Fruit fly (Drosophila melanogaster) whole organism, embryonic: ENCODE results near the gene CG15435.
A peak's percentile ranks its signal among the peaks of the same experiment; 100 is the strongest.

ENCODE experiments used
- Awh ChIP-seq: fragments of 200-800 bp; sonication (Bioruptor generic); IDR thresholded peaks from 2 replicates; pipeline ENCODE4, ENCODE4 v1.3.6; 2022; ENCODE audit warnings: missing biosample characterization, missing genetic modification characterization
- CG10543 ChIP-seq: fragments of 200-800 bp; sonication (Bioruptor generic); optimal IDR thresholded peaks from 3 replicates; lab custom pipeline; 2017; ENCODE audit warnings: missing biosample characterization, mild to moderate bottlenecking, missing genetic modification characterization, moderate library complexity
- CG11560 ChIP-seq: fragments of 200-800 bp; sonication (Bioruptor generic); IDR thresholded peaks from 3 replicates; pipeline ENCODE4 v1.3.6; 2022; ENCODE audit warnings: missing biosample characterization, missing genetic modification characterization
- CG11696 ChIP-seq: fragments of 200-800 bp; sonication (Bioruptor generic); IDR thresholded peaks from 2 replicates; pipeline ENCODE4 v1.3.6; 2022; ENCODE audit warnings: missing biosample characterization, missing genetic modification characterization
- CG13424 ChIP-seq: fragments of 200-800 bp; sonication (Bioruptor generic); optimal IDR thresholded peaks from 2 replicates; lab custom pipeline; 2019; ENCODE audit warnings: missing biosample characterization, mild to moderate bottlenecking, missing genetic modification characterization, moderate library complexity
- CG14441 ChIP-seq: fragments of 200-800 bp; sonication (Bioruptor generic); IDR thresholded peaks from 2 replicates; pipeline ENCODE4 v1.3.6; 2022; ENCODE audit warnings: missing biosample characterization, missing genetic modification characterization
- CG17186 ChIP-seq: fragments of 200-800 bp; sonication (Bioruptor generic); optimal IDR thresholded peaks from 3 replicates; lab custom pipeline; 2017; ENCODE audit warnings: missing biosample characterization, missing genetic modification reagents, missing genetic modification characterization
- CG17361 ChIP-seq: fragments of 200-800 bp; sonication (Bioruptor generic); IDR thresholded peaks from 3 replicates; pipeline ENCODE4 v1.3.6; 2022; ENCODE audit warnings: missing biosample characterization, missing genetic modification characterization
- CG1832 ChIP-seq: fragments of 200-800 bp; sonication (Bioruptor generic); optimal IDR thresholded peaks from 2 replicates; lab custom pipeline; 2017; ENCODE audit warnings: missing biosample characterization, mild to moderate bottlenecking, missing genetic modification characterization, inconsistent platforms
- CG2116 ChIP-seq: fragments of 200-800 bp; sonication (Bioruptor generic); optimal IDR thresholded peaks from 3 replicates; lab custom pipeline; 2018; ENCODE audit warnings: missing biosample characterization, mild to moderate bottlenecking, missing genetic modification characterization
- CG2202 ChIP-seq: fragments of 200-800 bp; sonication (Bioruptor generic); optimal IDR thresholded peaks from 2 replicates; lab custom pipeline; 2018; ENCODE audit warnings: missing biosample characterization, mild to moderate bottlenecking, missing genetic modification characterization
- CG3281 ChIP-seq: fragments of 200-800 bp; sonication (Bioruptor generic); optimal IDR thresholded peaks from 3 replicates; lab custom pipeline; 2017; ENCODE audit warnings: missing biosample characterization, mild to moderate bottlenecking, missing genetic modification characterization
- CG33213 ChIP-seq: fragments of 200-800 bp; sonication (Bioruptor generic); optimal IDR thresholded peaks from 3 replicates; lab custom pipeline; 2016; ENCODE audit warnings: missing biosample characterization, missing genetic modification characterization
- CG33557 ChIP-seq: fragments of 200-800 bp; sonication (Bioruptor generic); optimal IDR thresholded peaks from 2 replicates; lab custom pipeline; 2019; ENCODE audit warnings: missing biosample characterization, mild to moderate bottlenecking, missing genetic modification characterization, moderate library complexity
- CG3407 ChIP-seq: fragments of 200-800 bp; sonication (Bioruptor generic); optimal IDR thresholded peaks from 2 replicates; lab custom pipeline; 2018; ENCODE audit warnings: missing biosample characterization, mild to moderate bottlenecking, missing genetic modification characterization
- CG4730 ChIP-seq: fragments of 200-800 bp; sonication (Bioruptor generic); IDR thresholded peaks from 2 replicates; pipeline ENCODE4 v1.3.6; 2022; ENCODE audit warnings: missing biosample characterization, missing genetic modification characterization
- CG4854 ChIP-seq: fragments of 200-800 bp; sonication (Bioruptor generic); optimal IDR thresholded peaks from 2 replicates; lab custom pipeline; 2016; ENCODE audit warnings: missing biosample characterization, missing genetic modification characterization, inconsistent platforms
- CG6854 ChIP-seq: fragments of 200-800 bp; sonication (Bioruptor generic); optimal IDR thresholded peaks from 3 replicates; lab custom pipeline; 2017; ENCODE audit warnings: missing biosample characterization, mild to moderate bottlenecking, missing genetic modification characterization
- CG7357 ChIP-seq: fragments of 200-800 bp; sonication (Bioruptor generic); IDR thresholded peaks from 3 replicates; pipeline ENCODE4 v1.3.6; 2022; ENCODE audit warnings: missing biosample characterization, missing genetic modification characterization
- CG7556 ChIP-seq: fragments of 200-800 bp; sonication (Bioruptor generic); optimal IDR thresholded peaks from 2 replicates; lab custom pipeline; 2017; ENCODE audit warnings: missing biosample characterization, mild to moderate bottlenecking, missing genetic modification characterization
- CG9817 ChIP-seq: fragments of 200-800 bp; sonication (Bioruptor generic); optimal IDR thresholded peaks from 2 replicates; lab custom pipeline; 2018; ENCODE audit warnings: missing biosample characterization, mild to moderate bottlenecking, missing genetic modification characterization, moderate library complexity
- CkIIα-i1 ChIP-seq: fragments of 200-800 bp; sonication (Bioruptor generic); IDR thresholded peaks from 2 replicates; pipeline ENCODE4 v1.3.6; 2022; ENCODE audit warnings: missing biosample characterization, missing genetic modification characterization
- Dek ChIP-seq: fragments of 200-800 bp; sonication (Bioruptor generic); optimal IDR thresholded peaks from 3 replicates; lab custom pipeline; 2019; ENCODE audit warnings: missing biosample characterization, mild to moderate bottlenecking, missing genetic modification characterization, moderate library complexity
- Fer1 ChIP-seq: fragments of 200-800 bp; sonication (Bioruptor generic); optimal IDR thresholded peaks from 2 replicates; lab custom pipeline; 2017; ENCODE audit warnings: missing biosample characterization, mild to moderate bottlenecking, missing genetic modification characterization
- Fer2 ChIP-seq: fragments of 200-800 bp; sonication (Bioruptor generic); optimal IDR thresholded peaks from 2 replicates; lab custom pipeline; 2018; ENCODE audit warnings: missing biosample characterization, mild to moderate bottlenecking, missing genetic modification characterization, moderate library complexity
- Fer3 ChIP-seq: fragments of 200-800 bp; sonication (Bioruptor generic); optimal IDR thresholded peaks from 2 replicates; lab custom pipeline; 2018; ENCODE audit warnings: missing biosample characterization, mild to moderate bottlenecking, missing genetic modification characterization, moderate library complexity
- Hr51 ChIP-seq, 2 experiments: fragments of 200-800 bp; sonication (Bioruptor generic); optimal IDR thresholded peaks; 2 replicates in 1 of 2; 3 replicates in 1 of 2; lab custom pipeline; 2016 to 2018; ENCODE audit warnings: missing biosample characterization in 2 of 2, missing genetic modification characterization in 2 of 2, mild to moderate bottlenecking in 1 of 2, moderate library complexity in 1 of 2
- Kr ChIP-seq: fragments of 200-800 bp; sonication (Bioruptor generic); optimal IDR thresholded peaks from 2 replicates; lab custom pipeline; 2017; ENCODE audit warnings: missing biosample characterization, mild to moderate bottlenecking, missing genetic modification characterization
- NK7.1 ChIP-seq: fragments of 200-800 bp; sonication (Bioruptor generic); optimal IDR thresholded peaks from 3 replicates; lab custom pipeline; 2016; ENCODE audit warnings: missing biosample characterization, missing genetic modification characterization
- Ptx1 ChIP-seq: fragments of 200-800 bp; sonication (Bioruptor generic); IDR thresholded peaks from 2 replicates; pipeline ENCODE4 v1.3.6; 2022; ENCODE audit warnings: missing biosample characterization, missing genetic modification characterization
- Tbp ChIP-seq: fragments of >200 bp; optimal IDR thresholded peaks from 2 replicates; lab custom pipeline; 2018; ENCODE audit warnings: missing biosample characterization, missing genetic modification characterization
- Xrp1 ChIP-seq: fragments of 200-800 bp; sonication (Bioruptor generic); IDR thresholded peaks from 2 replicates; pipeline ENCODE4 v1.3.6; 2022; ENCODE audit warnings: missing biosample characterization, missing genetic modification characterization
- bab2 ChIP-seq: fragments of 200-800 bp; sonication (Bioruptor generic); optimal IDR thresholded peaks from 2 replicates; lab custom pipeline; 2016; ENCODE audit warnings: missing biosample characterization, missing genetic modification characterization
- cas ChIP-seq: fragments of 200-800 bp; sonication (Bioruptor generic); IDR thresholded peaks from 2 replicates; pipeline ENCODE4 v1.3.6; 2022; ENCODE audit warnings: missing biosample characterization, missing genetic modification characterization
- crol ChIP-seq: fragments of 200-800 bp; sonication (Bioruptor generic); IDR thresholded peaks from 2 replicates; pipeline ENCODE4 v1.3.6; 2022; ENCODE audit warnings: missing biosample characterization, missing genetic modification characterization
- eyg ChIP-seq: fragments of 200-800 bp; sonication (Bioruptor generic); optimal IDR thresholded peaks from 3 replicates; lab custom pipeline; 2016; ENCODE audit warnings: missing biosample characterization, missing genetic modification characterization
- fd102C ChIP-seq: fragments of 200-800 bp; sonication (Bioruptor generic); optimal IDR thresholded peaks from 2 replicates; lab custom pipeline; 2018; ENCODE audit warnings: missing biosample characterization, mild to moderate bottlenecking, missing genetic modification characterization, moderate library complexity
- fru ChIP-seq: fragments of >200 bp; optimal IDR thresholded peaks from 2 replicates; lab custom pipeline; 2017
- ftz-f1 ChIP-seq: fragments of 200-800 bp; sonication (Bioruptor generic); optimal IDR thresholded peaks from 2 replicates; lab custom pipeline; 2016; ENCODE audit warnings: missing biosample characterization, missing genetic modification characterization
- gcm ChIP-seq: fragments of 200-800 bp; sonication (Bioruptor generic); optimal IDR thresholded peaks from 2 replicates; lab custom pipeline; 2019; ENCODE audit warnings: missing biosample characterization, mild to moderate bottlenecking, missing genetic modification characterization, moderate library complexity
- gsb-n ChIP-seq: fragments of 200-800 bp; sonication (Bioruptor generic); optimal IDR thresholded peaks from 3 replicates; lab custom pipeline; 2018; ENCODE audit warnings: missing biosample characterization, mild to moderate bottlenecking, missing genetic modification characterization
- h ChIP-seq: fragments of >200 bp; optimal IDR thresholded peaks from 2 replicates; lab custom pipeline; 2017
- inv ChIP-seq: fragments of 200-800 bp; sonication (Bioruptor generic); IDR thresholded peaks from 2 replicates; pipeline ENCODE4 v1.3.6; 2022; ENCODE audit warnings: missing biosample characterization, missing genetic modification characterization; ENCODE audit not compliant: partially characterized antibody
- lola ChIP-seq, 3 experiments: fragments of >200 bp in 2 of 3; fragments of 200-800 bp in 1 of 3; sonication (Bioruptor generic) in 1 of 3; optimal IDR thresholded peaks; 2 replicates each; lab custom pipeline; 2017 to 2019; ENCODE audit warnings: missing biosample characterization in 3 of 3, missing genetic modification characterization in 3 of 3, mild to moderate bottlenecking in 1 of 3, moderate library complexity in 1 of 3
- pfk ChIP-seq: fragments of 200-800 bp; sonication (Bioruptor generic); optimal IDR thresholded peaks from 2 replicates; lab custom pipeline; 2018; ENCODE audit warnings: missing biosample characterization, mild to moderate bottlenecking, missing genetic modification characterization, moderate library complexity
- rib ChIP-seq: fragments of 200-800 bp; sonication (Bioruptor generic); IDR thresholded peaks from 2 replicates; pipeline ENCODE4 v1.3.6; 2022; ENCODE audit warnings: missing biosample characterization, missing genetic modification characterization
- scrt ChIP-seq: fragments of 200-800 bp; sonication (Bioruptor generic); optimal IDR thresholded peaks from 2 replicates; lab custom pipeline; 2018; ENCODE audit warnings: missing biosample characterization, mild to moderate bottlenecking, missing genetic modification characterization, moderate library complexity
- sima ChIP-seq: fragments of 200-800 bp; sonication (Bioruptor generic); optimal IDR thresholded peaks from 2 replicates; lab custom pipeline; 2016; ENCODE audit warnings: missing biosample characterization, missing genetic modification characterization
- sob ChIP-seq: fragments of 200-800 bp; sonication (Bioruptor generic); IDR thresholded peaks from 2 replicates; pipeline ENCODE4 v1.3.6; 2022; ENCODE audit warnings: missing biosample characterization, missing genetic modification characterization
- ssp ChIP-seq: fragments of 200-800 bp; sonication (Bioruptor generic); IDR thresholded peaks from 2 replicates; pipeline ENCODE4 v1.3.6; 2022; ENCODE audit warnings: missing biosample characterization, missing genetic modification characterization
- tup ChIP-seq: fragments of 200-800 bp; sonication (Bioruptor generic); optimal IDR thresholded peaks from 2 replicates; lab custom pipeline; 2016; ENCODE audit warnings: missing biosample characterization, mild to moderate bottlenecking, missing genetic modification characterization, moderate library complexity
- yki ChIP-seq: fragments of >200 bp; optimal IDR thresholded peaks from 3 replicates; lab custom pipeline; 2018
- zen ChIP-seq: fragments of 200-800 bp; sonication (Bioruptor generic); optimal IDR thresholded peaks from 3 replicates; lab custom pipeline; 2018; ENCODE audit warnings: missing biosample characterization, mild to moderate bottlenecking, missing genetic modification characterization, moderate library complexity

CG15435 gene

dm6 chr2L:4463323-4463722 lies 3.8 kb downstream of the CG15435 start, which contains the start of the genes CG15443 and Paris (continued):
- TF ChIP-seq Dek (tag; lab: Kevin White, UChicago) (no peak), rib (GFP tag; lab: Robert Waterston, UW) (no peak), CG17186 (peak; percentile 61), Kr (GFP tag; lab: Kevin White, UChicago) (no peak), CG7556 (GFP tag; lab: Kevin White, UChicago) (no peak), CG33557 (GFP tag; lab: Kevin White, UChicago) (peak; percentile 35), zen (tag; lab: Kevin White, UChicago) (peak; percentile 50), Fer3 (tag; lab: Kevin White, UChicago) (peak; percentile 15), CG1832 (GFP tag; lab: Kevin White, UChicago) (no peak), eyg (GFP tag; lab: Kevin White, UChicago) (no peak), yki (lab: Kevin White, UChicago) (no peak), CG6854 (no peak), Fer2 (tag; lab: Kevin White, UChicago) (no peak), CG10543 (GFP tag; lab: Kevin White, UChicago) (no peak), CG7357 (no peak), CG13424 (peak; percentile 6), sima (GFP tag; lab: Kevin White, UChicago) (no peak), bab2 (GFP tag; lab: Kevin White, UChicago) (no peak), CG17361 (GFP tag; lab: Robert Waterston, UW) (no peak), cas (GFP tag; lab: Robert Waterston, UW) (no peak), CG4730 (GFP tag; lab: Robert Waterston, UW) (no peak), sob (GFP tag; lab: Robert Waterston, UW) (no peak), gsb-n (tag; lab: Kevin White, UChicago) (no peak), ssp (GFP tag; lab: Robert Waterston, UW) (no peak), tup (no peak), CG9817 (tag; lab: Kevin White, UChicago) (no peak), Hr51 (GFP tag; optimal IDR thresholded peaks at IDR 0.05; lab: Kevin White, UChicago) (peak; percentile 11 to 18), CkIIα-i1 (no peak), CG2116 (GFP tag; lab: Kevin White, UChicago) (peak; percentile 55), CG11560 (tag; lab: Robert Waterston, UW) (no peak), Tbp (GFP tag; lab: Kevin White, UChicago) (no peak), gcm (GFP tag; lab: Kevin White, UChicago) (no peak), CG4854 (no peak), fru (no peak), pfk (GFP tag; lab: Kevin White, UChicago) (peak; percentile 36), fd102C (no peak), Fer1 (no peak), scrt (peak; percentile 94), CG14441 (GFP tag; lab: Robert Waterston, UW) (no peak), CG3281 (peak; percentile 10), Awh (GFP tag; lab: Robert Waterston, UW) (no peak), CG11696 (GFP tag; lab: Robert Waterston, UW) (no peak), Xrp1 (GFP tag; lab: Robert Waterston, UW) (no peak), CG3407 (GFP tag; lab: Kevin White, UChicago) (no peak), h (lab: Kevin White, UChicago) (no peak), Ptx1 (no peak), NK7.1 (GFP tag; lab: Kevin White, UChicago) (no peak), CG33213 (GFP tag; lab: Kevin White, UChicago) (no peak), ftz-f1 (GFP tag; lab: Kevin White, UChicago) (no peak), lola (GFP tag; optimal IDR thresholded peaks at IDR 0.05; lab: Kevin White, UChicago) (no peak), crol (GFP tag; lab: Robert Waterston, UW) (no peak), CG2202 (tag; lab: Kevin White, UChicago) (no peak), inv (GFP tag; lab: Robert Waterston, UW) (peak; percentile 73)
